Fruit fly (Drosophila melanogaster): Measurements from ENCODE around the gene Ddrgk1.

Gene Ddrgk1

DNA sequence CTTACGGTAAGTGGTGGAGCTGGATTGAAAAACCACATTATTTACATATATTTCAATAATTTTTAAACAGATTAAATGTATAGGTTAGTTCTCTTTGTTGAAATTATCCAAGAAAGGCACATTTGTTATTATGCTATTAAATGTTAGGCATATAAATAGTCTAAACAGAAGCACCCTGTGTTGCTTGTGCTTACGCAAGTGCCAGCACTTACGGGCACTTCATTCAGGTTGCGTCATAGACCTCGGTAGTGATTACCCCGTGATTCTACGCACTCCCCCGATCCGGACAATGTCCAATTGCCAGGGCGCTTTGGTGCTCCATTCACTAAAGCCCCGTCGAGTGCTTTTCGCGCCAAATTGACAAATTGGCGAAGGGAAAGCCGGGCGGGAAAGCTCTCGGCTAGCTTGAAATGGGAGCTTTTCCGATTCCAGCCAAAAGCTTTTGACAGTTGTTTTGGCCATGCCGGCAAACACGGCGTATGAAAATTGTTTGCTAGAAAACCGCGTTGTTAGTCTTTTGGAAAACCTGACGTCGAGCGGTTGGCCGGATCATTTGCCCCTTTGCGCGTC is 31.7 kb downstream of the Ddrgk1 start, which contains the start of gene ETHR (continued):
- TF ChIP-seq bcd (GFP tag; optimal IDR thresholded peaks at IDR 0.05): peak; percentile 39
- TF ChIP-seq Dek (tag; optimal IDR thresholded peaks at IDR 0.05): peak; percentile 56
- no peak for TF ChIP-seq CG17361 (GFP tag; IDR thresholded peaks at IDR 0.05)
- TF ChIP-seq CG12744 (GFP tag; optimal IDR thresholded peaks at IDR 0.05): peak; percentile 19
- peak; percentile 1 for TF ChIP-seq pho (GFP tag; optimal IDR thresholded peaks at IDR 0.05)
- no peak for TF ChIP-seq Lpt (GFP tag; optimal IDR thresholded peaks at IDR 0.05)
- no peak for TF ChIP-seq psq (GFP tag; optimal IDR thresholded peaks at IDR 0.05)
- TF ChIP-seq CG13296 (GFP tag; optimal IDR thresholded peaks at IDR 0.05): peak; percentile 20
- no peak for TF ChIP-seq btn (GFP tag; optimal IDR thresholded peaks at IDR 0.05)
- no peak for TF ChIP-seq Bteb2 (GFP tag; optimal IDR thresholded peaks at IDR 0.05)
- TF ChIP-seq CG15011 (GFP tag; optimal IDR thresholded peaks at IDR 0.05): peak; percentile 46
- TF ChIP-seq Dll (GFP tag; IDR thresholded peaks at IDR 0.05; ENCODE audit: partially characterized antibody): no peak
- TF ChIP-seq Oaz (GFP tag; IDR thresholded peaks at IDR 0.05): no peak
- TF ChIP-seq Side (GFP tag; optimal IDR thresholded peaks at IDR 0.05): no peak
- TF ChIP-seq CG18262 (tag; optimal IDR thresholded peaks at IDR 0.05): no peak
- TF ChIP-seq lbe (GFP tag; optimal IDR thresholded peaks at IDR 0.05): no peak
- no peak for TF ChIP-seq CG7271 (tag; optimal IDR thresholded peaks at IDR 0.05)
- TF ChIP-seq CG1602 (GFP tag; optimal IDR thresholded peaks at IDR 0.05): no peak
- TF ChIP-seq CG4404 (GFP tag; IDR thresholded peaks at IDR 0.05): no peak
- TF ChIP-seq gcm2 (GFP tag; optimal IDR thresholded peaks at IDR 0.05): no peak
- TF ChIP-seq Fer2 (tag; optimal IDR thresholded peaks at IDR 0.05): no peak
- TF ChIP-seq mirr (GFP tag; optimal IDR thresholded peaks at IDR 0.05): peak; percentile 85
- peak; percentile 30 to 44 for TF ChIP-seq dpn (GFP tag; optimal IDR thresholded peaks at IDR 0.05)
- TF ChIP-seq HHEX (GFP tag; optimal IDR thresholded peaks at IDR 0.05): peak; percentile 68
- no peak for TF ChIP-seq CG10274 (GFP tag; optimal IDR thresholded peaks at IDR 0.05)
- no peak for TF ChIP-seq CG12236 (GFP tag; optimal IDR thresholded peaks at IDR 0.05)
- no peak for TF ChIP-seq CG2129 (GFP tag; IDR thresholded peaks at IDR 0.05; ENCODE audit: partially characterized antibody)
- no peak for TF ChIP-seq CG13123 (GFP tag; optimal IDR thresholded peaks at IDR 0.05)
- no peak for TF ChIP-seq CG15073 (GFP tag; optimal IDR thresholded peaks at IDR 0.05)
- 0 out of 2 replicates have a peak, but pooled peaks have one; percentile 30 for TF ChIP-seq al (GFP tag; IDR thresholded peaks at IDR 0.05)
- peak; percentile 48; the same call in 1 of the 2 replicates for TF ChIP-seq sob (GFP tag; IDR thresholded peaks at IDR 0.05)
- no peak for TF ChIP-seq sim (GFP tag; IDR thresholded peaks at IDR 0.05)
- TF ChIP-seq rib (GFP tag; IDR thresholded peaks at IDR 0.05): peak; percentile 80
- TF ChIP-seq Chrac-16 (GFP tag; optimal IDR thresholded peaks at IDR 0.05): no peak
- TF ChIP-seq onecut (GFP tag; IDR thresholded peaks at IDR 0.05): peak; percentile 10; the same call in 1 of the 2 replicates
- no peak for TF ChIP-seq Usf (GFP tag; optimal IDR thresholded peaks at IDR 0.05)
- no peak for TF ChIP-seq Bdp1 (GFP tag; optimal IDR thresholded peaks at IDR 0.05)
- TF ChIP-seq Opbp (GFP tag; IDR thresholded peaks at IDR 0.05; ENCODE audit: partially characterized antibody): no peak
- TF ChIP-seq ewg (GFP tag; optimal IDR thresholded peaks at IDR 0.05): no peak
- no peak for TF ChIP-seq tup (GFP tag; optimal IDR thresholded peaks at IDR 0.05)
- TF ChIP-seq Hand (GFP tag; optimal IDR thresholded peaks at IDR 0.05): peak; percentile 59
- TF ChIP-seq so (GFP tag; IDR thresholded peaks at IDR 0.05): peak; percentile 77; the same call in 2 of the 3 replicates
- no peak for TF ChIP-seq CG3838 (GFP tag; optimal IDR thresholded peaks at IDR 0.05)
- peak; percentile 60; the same call in 2 of the 3 replicates for TF ChIP-seq row (GFP tag; IDR thresholded peaks at IDR 0.05)
- TF ChIP-seq CG8924 (tag; optimal IDR thresholded peaks at IDR 0.05): no peak
- TF ChIP-seq CG1832 (GFP tag; optimal IDR thresholded peaks at IDR 0.05): no peak
- no peak for TF ChIP-seq eyg (GFP tag; optimal IDR thresholded peaks at IDR 0.05)
- no peak for TF ChIP-seq Jarid2 (GFP tag; optimal IDR thresholded peaks at IDR 0.05)
- TF ChIP-seq CG15601 (tag; optimal IDR thresholded peaks at IDR 0.05): no peak
- TF ChIP-seq CG6765 (GFP tag; optimal IDR thresholded peaks at IDR 0.05): no peak
- TF ChIP-seq fd96Cb (tag; optimal IDR thresholded peaks at IDR 0.05): no peak
